Worm (Caenorhabditis elegans): ENCODE results near the gene ncam-1.

ce11 chrX:651616-652015 lies 40.1 kb upstream of the ncam-1 start:
- TF ChIP-seq ceh-82 (tag; optimal IDR thresholded peaks at IDR 0.05): no peak
- TF ChIP-seq nhr-23 (tag; optimal IDR thresholded peaks at IDR 0.05): no peak
- no peak for TF ChIP-seq ztf-4 (tag; optimal IDR thresholded peaks at IDR 0.05)
- no peak for TF ChIP-seq zag-1 (tag; optimal IDR thresholded peaks at IDR 0.05)
- TF ChIP-seq unc-62 (GFP tag; optimal IDR thresholded peaks at IDR 0.05): no peak
- TF ChIP-seq nhr-77 (tag; optimal IDR thresholded peaks at IDR 0.05): no peak
- no peak for TF ChIP-seq nhr-237 (tag; optimal IDR thresholded peaks at IDR 0.05)
- no peak for TF ChIP-seq elt-3 (tag; optimal IDR thresholded peaks at IDR 0.05)
- TF ChIP-seq nhr-129 (tag; optimal IDR thresholded peaks at IDR 0.05): no peak
